Fruit fly (Drosophila melanogaster) whole organism, embryonic: ENCODE data around the gene CG5181.

Source experiments
- ATbp ChIP-seq: fragments of 200-800 bp; sonication (Bioruptor generic); optimal IDR thresholded peaks from 2 replicates; lab custom pipeline; 2017; ENCODE audit warnings: missing biosample characterization, mild to moderate bottlenecking, missing genetic modification characterization, missing genetic modification reagents
- Atf3 ChIP-seq: fragments of 200-800 bp; sonication (Bioruptor generic); optimal IDR thresholded peaks from 3 replicates; lab custom pipeline; 2016; ENCODE audit warnings: missing biosample characterization, missing genetic modification characterization
- B-H2 ChIP-seq: fragments of 200-800 bp; sonication (Bioruptor generic); optimal IDR thresholded peaks from 2 replicates; lab custom pipeline; 2018; ENCODE audit warnings: missing biosample characterization, mild to moderate bottlenecking, missing genetic modification characterization
- C15 ChIP-seq: fragments of 200-800 bp; sonication (Bioruptor generic); IDR thresholded peaks from 3 replicates; pipeline ENCODE4 v1.3.6; 2022; ENCODE audit warnings: missing biosample characterization, missing genetic modification characterization
- CG10147 ChIP-seq: fragments of 200-800 bp; sonication (Bioruptor generic); optimal IDR thresholded peaks from 2 replicates; lab custom pipeline; 2019; ENCODE audit warnings: missing biosample characterization, mild to moderate bottlenecking, missing genetic modification characterization, moderate library complexity
- CG10209 ChIP-seq: fragments of 200-800 bp; sonication (Bioruptor generic); optimal IDR thresholded peaks from 3 replicates; lab custom pipeline; 2017; ENCODE audit warnings: missing biosample characterization, mild to moderate bottlenecking, missing genetic modification characterization, missing genetic modification reagents
- CG15073 ChIP-seq: fragments of 200-800 bp; sonication (Bioruptor generic); optimal IDR thresholded peaks from 2 replicates; lab custom pipeline; 2016; ENCODE audit warnings: missing biosample characterization, missing genetic modification characterization
- CG17328 ChIP-seq: fragments of 200-800 bp; sonication (Bioruptor generic); IDR thresholded peaks from 2 replicates; pipeline ENCODE4 v1.3.6; 2022; ENCODE audit warnings: missing biosample characterization, missing genetic modification characterization
- CG17568 ChIP-seq: fragments of 200-800 bp; sonication (Bioruptor generic); optimal IDR thresholded peaks from 2 replicates; lab custom pipeline; 2018; ENCODE audit warnings: missing biosample characterization, mild to moderate bottlenecking, missing genetic modification characterization, moderate library complexity
- CG2129 ChIP-seq: fragments of 200-800 bp; sonication (Bioruptor generic); IDR thresholded peaks from 2 replicates; pipeline ENCODE4 v1.3.6; 2022; ENCODE audit warnings: missing biosample characterization, missing genetic modification characterization; ENCODE audit not compliant: partially characterized antibody
- CG2199 ChIP-seq: fragments of 200-800 bp; sonication (Bioruptor generic); IDR thresholded peaks from 3 replicates; pipeline ENCODE4 v1.3.6; 2022; ENCODE audit warnings: missing biosample characterization, missing genetic modification characterization
- CG3847 ChIP-seq: fragments of 200-800 bp; sonication (Bioruptor generic); IDR thresholded peaks from 2 replicates; pipeline ENCODE4 v1.3.6; 2022; ENCODE audit warnings: missing biosample characterization, missing genetic modification characterization
- CG42726 ChIP-seq: fragments of 200-800 bp; sonication (Bioruptor generic); IDR thresholded peaks from 2 replicates; pipeline ENCODE4 v1.3.6; 2022; ENCODE audit warnings: missing biosample characterization, missing genetic modification characterization; ENCODE audit not compliant: partially characterized antibody
- CG4424 ChIP-seq: fragments of 200-800 bp; sonication (Bioruptor generic); optimal IDR thresholded peaks from 3 replicates; lab custom pipeline; 2016; ENCODE audit warnings: missing biosample characterization, missing genetic modification characterization
- CG7357 ChIP-seq: fragments of 200-800 bp; sonication (Bioruptor generic); IDR thresholded peaks from 3 replicates; pipeline ENCODE4 v1.3.6; 2022; ENCODE audit warnings: missing biosample characterization, missing genetic modification characterization
- CG8290 ChIP-seq, 3 experiments: fragments of 200-800 bp; sonication (Bioruptor generic); optimal IDR thresholded peaks; 2 replicates each; lab custom pipeline; 2016 to 2019; ENCODE audit warnings: missing biosample characterization in 3 of 3, missing genetic modification characterization in 3 of 3, mild to moderate bottlenecking in 2 of 3, moderate library complexity in 1 of 3
- CG9215 ChIP-seq: fragments of 200-800 bp; sonication (Bioruptor generic); IDR thresholded peaks from 2 replicates; pipeline ENCODE4 v1.3.6; 2022; ENCODE audit warnings: missing biosample characterization, missing genetic modification characterization
- CG9817 ChIP-seq: fragments of 200-800 bp; sonication (Bioruptor generic); optimal IDR thresholded peaks from 2 replicates; lab custom pipeline; 2018; ENCODE audit warnings: missing biosample characterization, mild to moderate bottlenecking, missing genetic modification characterization, moderate library complexity
- CHES-1-like ChIP-seq: fragments of 200-800 bp; sonication (Bioruptor generic); optimal IDR thresholded peaks from 2 replicates; lab custom pipeline; 2016; ENCODE audit warnings: missing biosample characterization, missing genetic modification characterization
- D ChIP-seq, 2 experiments: fragments of 200-800 bp in 1 of 2; fragments of >200 bp in 1 of 2; sonication (Bioruptor generic) in 1 of 2; optimal IDR thresholded peaks; 2 replicates in 1 of 2; 3 replicates in 1 of 2; lab custom pipeline; 2017; ENCODE audit warnings: mild to moderate bottlenecking in 1 of 2, missing biosample characterization in 1 of 2, missing genetic modification characterization in 1 of 2, missing genetic modification reagents in 1 of 2
- Deaf1 ChIP-seq: fragments of 200-800 bp; optimal IDR thresholded peaks from 3 replicates; lab custom pipeline; 2019; ENCODE audit warnings: missing biosample characterization, mild to moderate bottlenecking, missing genetic modification characterization, moderate library complexity
- Drgx ChIP-seq: fragments of 200-800 bp; sonication (Bioruptor generic); IDR thresholded peaks from 2 replicates; pipeline ENCODE4 v1.3.6; 2022; ENCODE audit warnings: missing biosample characterization, missing genetic modification characterization
- Hand ChIP-seq: fragments of 200-800 bp; sonication (Bioruptor generic); optimal IDR thresholded peaks from 2 replicates; lab custom pipeline; 2017; ENCODE audit warnings: mild to moderate bottlenecking, missing biosample characterization, missing genetic modification reagents, missing genetic modification characterization
- Lim3 ChIP-seq: fragments of 200-800 bp; sonication (Bioruptor generic); IDR thresholded peaks from 2 replicates; pipeline ENCODE4 v1.3.6; 2022; ENCODE audit warnings: missing biosample characterization, missing genetic modification characterization
- MTF-1 ChIP-seq: fragments of 200-800 bp; sonication (Bioruptor generic); optimal IDR thresholded peaks from 2 replicates; lab custom pipeline; 2018; ENCODE audit warnings: missing biosample characterization, mild to moderate bottlenecking, missing genetic modification characterization, borderline replicate concordance
- NFAT ChIP-seq: fragments of 200-800 bp; sonication (Bioruptor generic); IDR thresholded peaks from 2 replicates; pipeline ENCODE4 v1.3.6; 2022; ENCODE audit warnings: missing biosample characterization, missing genetic modification characterization
- Poxn ChIP-seq: fragments of 200-800 bp; sonication (Bioruptor generic); IDR thresholded peaks from 2 replicates; pipeline ENCODE4 v1.3.6; 2022; ENCODE audit warnings: missing biosample characterization, missing genetic modification characterization
- Sry-β ChIP-seq: fragments of 200-800 bp; sonication (Bioruptor generic); optimal IDR thresholded peaks from 2 replicates; lab custom pipeline; 2018; ENCODE audit warnings: missing biosample characterization, mild to moderate bottlenecking, missing genetic modification characterization, moderate library complexity
- Ssrp ChIP-seq: fragments of 200-800 bp; sonication (Bioruptor generic); optimal IDR thresholded peaks from 2 replicates; lab custom pipeline; 2018; ENCODE audit warnings: missing biosample characterization, mild to moderate bottlenecking, missing genetic modification characterization, moderate library complexity
- amos ChIP-seq: fragments of 200-800 bp; sonication (Bioruptor generic); IDR thresholded peaks from 2 replicates; pipeline ENCODE4 v1.3.6; 2022; ENCODE audit warnings: missing biosample characterization, missing genetic modification characterization; ENCODE audit not compliant: partially characterized antibody
- caup ChIP-seq: fragments of 200-800 bp; sonication (Bioruptor generic); optimal IDR thresholded peaks from 3 replicates; lab custom pipeline; 2017; ENCODE audit warnings: missing biosample characterization, mild to moderate bottlenecking, missing genetic modification characterization, moderate library complexity; ENCODE audit not compliant: severe bottlenecking
- croc ChIP-seq: fragments of 200-800 bp; sonication (Bioruptor generic); conservative IDR thresholded peaks from 3 replicates; pipeline ENCODE4 v1.3.6; 2022; ENCODE audit warnings: missing biosample characterization, missing genetic modification characterization
- dan ChIP-seq: fragments of 200-800 bp; sonication (Bioruptor generic); IDR thresholded peaks from 2 replicates; pipeline ENCODE4 v1.3.6; 2022; ENCODE audit warnings: missing biosample characterization, missing genetic modification characterization
- dimm ChIP-seq: fragments of 200-800 bp; sonication (Bioruptor generic); IDR thresholded peaks from 2 replicates; pipeline ENCODE4 v1.3.6; 2022; ENCODE audit warnings: missing biosample characterization, missing genetic modification characterization
- fd102C ChIP-seq: fragments of 200-800 bp; sonication (Bioruptor generic); optimal IDR thresholded peaks from 2 replicates; lab custom pipeline; 2018; ENCODE audit warnings: missing biosample characterization, mild to moderate bottlenecking, missing genetic modification characterization, moderate library complexity
- grau ChIP-seq: fragments of 200-800 bp; optimal IDR thresholded peaks from 3 replicates; lab custom pipeline; 2019; ENCODE audit warnings: missing biosample characterization, mild to moderate bottlenecking, missing genetic modification characterization, moderate library complexity
- gro ChIP-seq: fragments of 200-800 bp; sonication (Bioruptor generic); optimal IDR thresholded peaks from 2 replicates; lab custom pipeline; 2016; ENCODE audit warnings: missing biosample characterization, missing genetic modification characterization
- gsb ChIP-seq: fragments of 200-800 bp; sonication (Bioruptor generic); IDR thresholded peaks from 2 replicates; pipeline ENCODE4 v1.3.6; 2022; ENCODE audit warnings: missing biosample characterization, missing genetic modification characterization
- nerfin-2 ChIP-seq: fragments of 200-800 bp; sonication (Bioruptor generic); IDR thresholded peaks from 2 replicates; pipeline ENCODE4 v1.3.6; 2022; ENCODE audit warnings: missing biosample characterization, missing genetic modification characterization; ENCODE audit not compliant: partially characterized antibody
- odd ChIP-seq: fragments of 200-800 bp; sonication (Bioruptor generic); optimal IDR thresholded peaks from 2 replicates; lab custom pipeline; 2017; ENCODE audit warnings: missing biosample characterization, mild to moderate bottlenecking, missing genetic modification characterization
- org-1 ChIP-seq: fragments of 200-800 bp; sonication (Bioruptor generic); optimal IDR thresholded peaks from 2 replicates; lab custom pipeline; 2017; ENCODE audit warnings: missing biosample characterization, missing genetic modification characterization
- pros ChIP-seq: fragments of 200-800 bp; sonication (Bioruptor generic); optimal IDR thresholded peaks from 3 replicates; lab custom pipeline; 2019; ENCODE audit warnings: missing biosample characterization, mild to moderate bottlenecking, missing genetic modification characterization, moderate library complexity
- sens ChIP-seq: fragments of 200-800 bp; sonication (Bioruptor generic); peaks from one replicate; lab custom pipeline; 2016; ENCODE audit warnings: missing biosample characterization, missing genetic modification characterization
- sisA ChIP-seq: fragments of 200-800 bp; sonication (Bioruptor generic); IDR thresholded peaks from 2 replicates; pipeline ENCODE4 v1.3.6; 2022; ENCODE audit warnings: missing biosample characterization, missing genetic modification characterization
- so ChIP-seq: fragments of 200-800 bp; sonication (Bioruptor generic); IDR thresholded peaks from 3 replicates; pipeline ENCODE4 v1.3.6; 2022; ENCODE audit warnings: missing biosample characterization, missing genetic modification characterization
- tll ChIP-seq, 2 experiments: fragments of 200-800 bp in 1 of 2; fragments of >200 bp in 1 of 2; sonication (Bioruptor generic) in 1 of 2; optimal IDR thresholded peaks; 2 replicates each; lab custom pipeline; 2017 to 2019; ENCODE audit warnings: missing biosample characterization in 2 of 2, missing genetic modification characterization in 2 of 2, mild to moderate bottlenecking in 1 of 2, moderate library complexity in 1 of 2

Gene CG5181

dm6 chr2L:7401627-7402026, 8.0 kb downstream of the CG5181 start (continued):
- TF ChIP-seq CG7357 (GFP tag; lab: Robert Waterston, UW): peak; percentile 54; the same call in 1 of the 3 replicates
- peak; percentile 19 for TF ChIP-seq CHES-1-like (GFP tag; lab: Kevin White, UChicago)
- TF ChIP-seq Lim3 (GFP tag; lab: Robert Waterston, UW): peak; percentile 35; the same call in 1 of the 2 replicates
- peak; percentile 78 for TF ChIP-seq CG10147 (GFP tag; lab: Kevin White, UChicago)
- TF ChIP-seq CG10209 (GFP tag; lab: Kevin White, UChicago): peak; percentile 57
- TF ChIP-seq CG3847 (GFP tag; lab: Robert Waterston, UW): peak; percentile 76
- TF ChIP-seq sisA (GFP tag; lab: Robert Waterston, UW): peak; percentile 75
- peak; percentile 52 for TF ChIP-seq odd (GFP tag; lab: Kevin White, UChicago)
- TF ChIP-seq Sry-β (GFP tag; lab: Kevin White, UChicago): no peak
- 0 out of 3 replicates have a peak, but pooled peaks have one; percentile 23 for TF ChIP-seq croc (GFP tag; lab: Robert Waterston, UW)
- TF ChIP-seq CG17328 (GFP tag; lab: Robert Waterston, UW): peak; percentile 67
- TF ChIP-seq CG4424 (GFP tag; lab: Kevin White, UChicago): peak; percentile 51
- peak; percentile 63; the same call in 2 of the 3 replicates for TF ChIP-seq so (GFP tag; lab: Robert Waterston, UW)
- TF ChIP-seq MTF-1: no peak
- TF ChIP-seq CG9215 (GFP tag; lab: Robert Waterston, UW): peak; percentile 62
- peak; percentile 51 for TF ChIP-seq NFAT (GFP tag; lab: Robert Waterston, UW)
- peak; percentile 27 for TF ChIP-seq org-1 (GFP tag; lab: Kevin White, UChicago)
- TF ChIP-seq gro (GFP tag; lab: Kevin White, UChicago): no peak
- peak; percentile 96 for TF ChIP-seq grau
- TF ChIP-seq D (optimal IDR thresholded peaks at IDR 0.05; lab: Kevin White, UChicago): no peak
- TF ChIP-seq D (GFP tag; optimal IDR thresholded peaks at IDR 0.05; lab: Kevin White, UChicago): peak; percentile 16
- TF ChIP-seq sens: peak; percentile 91
- TF ChIP-seq ATbp: peak; percentile 52
- peak; percentile 63 for TF ChIP-seq Deaf1 (tag; lab: Kevin White, UChicago)
- TF ChIP-seq pros: no peak
- TF ChIP-seq caup (GFP tag; lab: Kevin White, UChicago): peak; percentile 58
- no peak for TF ChIP-seq fd102C
- TF ChIP-seq Drgx (GFP tag; lab: Robert Waterston, UW): no peak
- TF ChIP-seq Atf3 (GFP tag; lab: Kevin White, UChicago): no peak
- TF ChIP-seq CG2199 (GFP tag; lab: Robert Waterston, UW): 0 out of 3 replicates have a peak, but pooled peaks have one; percentile 8
- TF ChIP-seq Poxn (GFP tag; lab: Robert Waterston, UW): no peak
- TF ChIP-seq dimm (GFP tag; lab: Robert Waterston, UW): peak; percentile 37; the same call in 1 of the 2 replicates
- TF ChIP-seq Hand: peak; percentile 29
- TF ChIP-seq nerfin-2 (GFP tag; lab: Robert Waterston, UW): no peak
- TF ChIP-seq CG2129 (GFP tag; lab: Robert Waterston, UW): no peak
- no peak for TF ChIP-seq tll (GFP tag; optimal IDR thresholded peaks at IDR 0.05; lab: Kevin White, UChicago)
- no peak for TF ChIP-seq CG42726 (GFP tag; lab: Robert Waterston, UW)
- no peak for TF ChIP-seq CG15073 (GFP tag; lab: Kevin White, UChicago)
- no peak for TF ChIP-seq CG17568 (GFP tag; lab: Kevin White, UChicago)
- peak; percentile 85 for TF ChIP-seq CG9817
- TF ChIP-seq C15 (GFP tag; lab: Robert Waterston, UW): no peak
- peak; percentile 76 for TF ChIP-seq B-H2 (GFP tag; lab: Kevin White, UChicago)
- no peak for TF ChIP-seq amos (GFP tag; lab: Robert Waterston, UW)
- peak; percentile 46 for TF ChIP-seq gsb (GFP tag; lab: Robert Waterston, UW)
- no peak for TF ChIP-seq CG8290 (GFP tag; optimal IDR thresholded peaks at IDR 0.05; lab: Kevin White, UChicago)
- TF ChIP-seq CG8290 (tag; optimal IDR thresholded peaks at IDR 0.05; lab: Kevin White, UChicago): peak in 1 of 2 experiments; percentile 16
- TF ChIP-seq dan (GFP tag; lab: Robert Waterston, UW): no peak
- peak; percentile 54 for TF ChIP-seq Ssrp (tag; lab: Kevin White, UChicago)
